Worm (Caenorhabditis elegans) whole organism, L1 larva: ENCODE measurements around the gene ttm-2.

Experiments used
- ceh-88 ChIP-seq: fragments of 200-800 bp; sonication (Bioruptor generic); IDR thresholded peaks from 2 replicates; pipeline ENCODE4 v1.3.6; 2022; ENCODE audit warnings: missing genetic modification characterization, missing compliant biosample characterization
- elt-3 ChIP-seq, 6 experiments: fragments of 150-350 bp in 1 of 6; sonication (generic microtip); optimal IDR thresholded peaks; 2 replicates each; lab custom pipeline; 2017 to 2018; ENCODE audit warnings: missing biosample characterization in 6 of 6, missing genetic modification characterization in 6 of 6, inconsistent platforms in 1 of 6
- lin-35 ChIP-seq, 2 experiments: fragments of 150-350 bp; optimal IDR thresholded peaks; 2 replicates each; lab custom pipeline; 2014; ENCODE audit warnings: missing biosample characterization in 2 of 2, missing genetic modification characterization in 2 of 2, missing genetic modification reagents in 2 of 2
- pqm-1 ChIP-seq: sonication (generic microtip); optimal IDR thresholded peaks from 3 replicates; lab custom pipeline; 2017; ENCODE audit warnings: missing biosample characterization, missing genetic modification characterization
- skn-1 ChIP-seq: fragments of 150-350 bp; optimal IDR thresholded peaks from 2 replicates; lab custom pipeline; 2014; ENCODE audit warnings: missing biosample characterization, missing genetic modification characterization
- sup-37 ChIP-seq: fragments of 200-800 bp; sonication (Bioruptor generic); optimal IDR thresholded peaks from 2 replicates; lab custom pipeline; 2018; ENCODE audit warnings: mild to moderate bottlenecking, missing genetic modification characterization, missing compliant biosample characterization

ce11 chrII:4771282-4771681 lies 5.1 kb upstream of the ttm-2 start, which contains the start of gene F26G1.5:
- TF ChIP-seq elt-3 (tag; optimal IDR thresholded peaks at IDR 0.05; lab: Kevin White, UChicago) (no peak), skn-1 (tag; lab: Kevin White, UChicago) (no peak), sup-37 (GFP tag; lab: Kevin White, UChicago) (no peak), ceh-88 (no peak), lin-35 (GFP tag; optimal IDR thresholded peaks at IDR 0.05; lab: Kevin White, UChicago) (no peak), pqm-1 (tag; lab: Kevin White, UChicago) (no peak)
